Fruit fly (Drosophila melanogaster) whole organism, embryonic: Measurements from ENCODE around the gene CG17768.

Experiments
- ATbp ChIP-seq: fragments of 200-800 bp; sonication (Bioruptor generic); optimal IDR thresholded peaks from 2 replicates; lab custom pipeline; 2017; ENCODE audit warnings: missing biosample characterization, mild to moderate bottlenecking, missing genetic modification characterization, missing genetic modification reagents
- Bteb2 ChIP-seq: fragments of 200-800 bp; sonication (Bioruptor generic); optimal IDR thresholded peaks from 2 replicates; lab custom pipeline; 2016; ENCODE audit warnings: missing biosample characterization, missing genetic modification characterization
- CG10543 ChIP-seq: fragments of 200-800 bp; sonication (Bioruptor generic); optimal IDR thresholded peaks from 3 replicates; lab custom pipeline; 2017; ENCODE audit warnings: missing biosample characterization, mild to moderate bottlenecking, missing genetic modification characterization, moderate library complexity
- CG11456 ChIP-seq: fragments of 200-800 bp; sonication (Bioruptor generic); IDR thresholded peaks from 3 replicates; pipeline ENCODE4 v1.3.6; 2022; ENCODE audit warnings: missing biosample characterization, missing genetic modification characterization
- CG12299 ChIP-seq: fragments of 200-800 bp; sonication (Bioruptor generic); optimal IDR thresholded peaks from 2 replicates; lab custom pipeline; 2018; ENCODE audit warnings: missing biosample characterization, mild to moderate bottlenecking, missing genetic modification characterization
- CG1233 ChIP-seq: fragments of 200-800 bp; sonication (Bioruptor generic); optimal IDR thresholded peaks from 4 replicates; lab custom pipeline; 2018; ENCODE audit warnings: missing biosample characterization, mild to moderate bottlenecking, missing genetic modification characterization
- CG13624 ChIP-seq: fragments of 200-800 bp; sonication (Bioruptor generic); optimal IDR thresholded peaks from 2 replicates; lab custom pipeline; 2016; ENCODE audit warnings: missing biosample characterization, missing genetic modification characterization
- CG13894 ChIP-seq: fragments of 200-800 bp; sonication (Bioruptor generic); optimal IDR thresholded peaks from 3 replicates; lab custom pipeline; 2018; ENCODE audit warnings: missing biosample characterization, mild to moderate bottlenecking, missing genetic modification characterization, moderate library complexity
- CG14667 ChIP-seq: fragments of 200-800 bp; sonication (Bioruptor generic); IDR thresholded peaks from 2 replicates; pipeline ENCODE4 v1.3.6; 2022; ENCODE audit warnings: missing biosample characterization, missing genetic modification characterization
- CG15073 ChIP-seq: fragments of 200-800 bp; sonication (Bioruptor generic); optimal IDR thresholded peaks from 2 replicates; lab custom pipeline; 2016; ENCODE audit warnings: missing biosample characterization, missing genetic modification characterization
- CG17385 ChIP-seq: fragments of 200-800 bp; sonication (Bioruptor generic); optimal IDR thresholded peaks from 3 replicates; lab custom pipeline; 2018; ENCODE audit warnings: missing biosample characterization, mild to moderate bottlenecking, missing genetic modification characterization
- CG18011 ChIP-seq: fragments of 200-800 bp; sonication (Bioruptor generic); optimal IDR thresholded peaks from 2 replicates; lab custom pipeline; 2017; ENCODE audit warnings: missing biosample characterization, missing genetic modification characterization, mild to moderate bottlenecking, moderate library complexity, missing genotype
- CG18262 ChIP-seq: fragments of 200-800 bp; optimal IDR thresholded peaks from 3 replicates; lab custom pipeline; 2019; ENCODE audit warnings: missing biosample characterization, mild to moderate bottlenecking, missing genetic modification characterization, moderate library complexity
- CG2875 ChIP-seq: fragments of 200-800 bp; sonication (Bioruptor generic); optimal IDR thresholded peaks from 2 replicates; lab custom pipeline; 2017; ENCODE audit warnings: missing biosample characterization, mild to moderate bottlenecking, missing genetic modification characterization, missing genetic modification reagents
- CG30403 ChIP-seq: fragments of 200-800 bp; sonication (Bioruptor generic); optimal IDR thresholded peaks from 3 replicates; lab custom pipeline; 2016; ENCODE audit warnings: missing biosample characterization, missing genetic modification characterization
- CG31365 ChIP-seq: fragments of 200-800 bp; sonication (Bioruptor generic); optimal IDR thresholded peaks from 2 replicates; lab custom pipeline; 2018; ENCODE audit warnings: missing biosample characterization, mild to moderate bottlenecking, missing genetic modification characterization
- CG33557 ChIP-seq: fragments of 200-800 bp; sonication (Bioruptor generic); optimal IDR thresholded peaks from 2 replicates; lab custom pipeline; 2019; ENCODE audit warnings: missing biosample characterization, mild to moderate bottlenecking, missing genetic modification characterization, moderate library complexity
- CG43689 ChIP-seq: fragments of 200-800 bp; sonication (Bioruptor generic); IDR thresholded peaks from 2 replicates; pipeline ENCODE4 v1.3.6; 2022; ENCODE audit warnings: missing biosample characterization, missing genetic modification characterization
- CG6654 ChIP-seq: fragments of 200-800 bp; sonication (Bioruptor generic); optimal IDR thresholded peaks from 2 replicates; lab custom pipeline; 2017; ENCODE audit warnings: missing biosample characterization, mild to moderate bottlenecking, missing genetic modification characterization
- CG6683 ChIP-seq: fragments of 200-800 bp; sonication (Bioruptor generic); optimal IDR thresholded peaks from 2 replicates; lab custom pipeline; 2017; ENCODE audit warnings: missing biosample characterization, mild to moderate bottlenecking, missing genetic modification characterization, missing genetic modification reagents
- CG8290 ChIP-seq, 3 experiments: fragments of 200-800 bp; sonication (Bioruptor generic); optimal IDR thresholded peaks; 2 replicates each; lab custom pipeline; 2016 to 2019; ENCODE audit warnings: missing biosample characterization in 3 of 3, missing genetic modification characterization in 3 of 3, mild to moderate bottlenecking in 2 of 3, moderate library complexity in 1 of 3
- Chrac-16 ChIP-seq: fragments of 200-800 bp; sonication (Bioruptor generic); optimal IDR thresholded peaks from 3 replicates; lab custom pipeline; 2016; ENCODE audit warnings: missing biosample characterization, missing genetic modification characterization
- Dip3 ChIP-seq: fragments of 200-800 bp; sonication (Bioruptor generic); optimal IDR thresholded peaks from 3 replicates; lab custom pipeline; 2016; ENCODE audit warnings: missing biosample characterization, missing genetic modification characterization
- Eip74EF ChIP-seq, 2 experiments: fragments of 200-800 bp in 1 of 2; fragments of >200 bp in 1 of 2; sonication (Bioruptor generic) in 1 of 2; optimal IDR thresholded peaks; 2 replicates each; lab custom pipeline; 2017 to 2019; ENCODE audit warnings: missing biosample characterization in 2 of 2, missing genetic modification characterization in 2 of 2, mild to moderate bottlenecking in 1 of 2, moderate library complexity in 1 of 2
- Fer1 ChIP-seq: fragments of 200-800 bp; sonication (Bioruptor generic); optimal IDR thresholded peaks from 2 replicates; lab custom pipeline; 2017; ENCODE audit warnings: missing biosample characterization, mild to moderate bottlenecking, missing genetic modification characterization
- HHEX ChIP-seq: fragments of 200-800 bp; sonication (Bioruptor generic); optimal IDR thresholded peaks from 3 replicates; lab custom pipeline; 2017; ENCODE audit warnings: missing biosample characterization, mild to moderate bottlenecking, missing genetic modification characterization, missing genetic modification reagents
- Hsf ChIP-seq: fragments of 200-800 bp; sonication (Bioruptor generic); optimal IDR thresholded peaks from 3 replicates; lab custom pipeline; 2016; ENCODE audit warnings: missing biosample characterization, missing genetic modification characterization
- Max ChIP-seq: fragments of 200-800 bp; sonication (Bioruptor generic); optimal IDR thresholded peaks from 2 replicates; lab custom pipeline; 2016; ENCODE audit warnings: missing biosample characterization, mild to moderate bottlenecking, missing genetic modification characterization
- Oli ChIP-seq: fragments of 200-800 bp; sonication (Bioruptor generic); optimal IDR thresholded peaks from 2 replicates; lab custom pipeline; 2018; ENCODE audit warnings: missing biosample characterization, mild to moderate bottlenecking, missing genetic modification characterization, moderate library complexity
- Side ChIP-seq: fragments of 200-800 bp; sonication (Bioruptor generic); optimal IDR thresholded peaks from 2 replicates; lab custom pipeline; 2016; ENCODE audit warnings: missing biosample characterization, missing genetic modification characterization
- Sin3A ChIP-seq: fragments of >200 bp; optimal IDR thresholded peaks from 2 replicates; lab custom pipeline; 2018
- Stat92E ChIP-seq, 3 experiments: fragments of >200 bp in 2 of 3; fragments of 200-800 bp in 1 of 3; sonication (Bioruptor generic) in 1 of 3; optimal IDR thresholded peaks; 2 replicates each; lab custom pipeline; 2017 to 2019; ENCODE audit warnings: missing biosample characterization in 3 of 3, missing genetic modification characterization in 3 of 3, mild to moderate bottlenecking in 1 of 3, moderate library complexity in 1 of 3
- Xbp1 ChIP-seq: fragments of 200-800 bp; sonication (Bioruptor generic); optimal IDR thresholded peaks from 3 replicates; lab custom pipeline; 2016; ENCODE audit warnings: missing biosample characterization, mild to moderate bottlenecking, missing genetic modification characterization
- ab ChIP-seq: fragments of 200-800 bp; sonication (Bioruptor generic); optimal IDR thresholded peaks from 2 replicates; lab custom pipeline; 2016; ENCODE audit warnings: missing biosample characterization, missing genetic modification characterization
- abd-A ChIP-seq: fragments of 200-800 bp; sonication (Bioruptor generic); optimal IDR thresholded peaks from 3 replicates; lab custom pipeline; 2019; ENCODE audit warnings: missing biosample characterization, mild to moderate bottlenecking, missing genetic modification characterization, moderate library complexity
- chn ChIP-seq: fragments of 200-800 bp; sonication (Bioruptor generic); optimal IDR thresholded peaks from 2 replicates; lab custom pipeline; 2016; ENCODE audit warnings: missing biosample characterization, missing genetic modification characterization
- ci ChIP-seq: fragments of 200-800 bp; sonication (Bioruptor generic); IDR thresholded peaks from 3 replicates; pipeline ENCODE4 v1.3.6; 2022; ENCODE audit warnings: missing biosample characterization, missing genetic modification characterization
- ftz-f1 ChIP-seq: fragments of 200-800 bp; sonication (Bioruptor generic); optimal IDR thresholded peaks from 2 replicates; lab custom pipeline; 2016; ENCODE audit warnings: missing biosample characterization, missing genetic modification characterization
- inv ChIP-seq: fragments of 200-800 bp; sonication (Bioruptor generic); IDR thresholded peaks from 2 replicates; pipeline ENCODE4 v1.3.6; 2022; ENCODE audit warnings: missing biosample characterization, missing genetic modification characterization; ENCODE audit not compliant: partially characterized antibody
- kah ChIP-seq: fragments of 200-800 bp; sonication (Bioruptor generic); optimal IDR thresholded peaks from 2 replicates; lab custom pipeline; 2018; ENCODE audit warnings: missing biosample characterization, mild to moderate bottlenecking, missing genetic modification characterization
- lbe ChIP-seq: fragments of 200-800 bp; sonication (Bioruptor generic); optimal IDR thresholded peaks from 2 replicates; lab custom pipeline; 2016; ENCODE audit warnings: missing biosample characterization, mild to moderate bottlenecking, missing genetic modification characterization
- mam ChIP-seq: fragments of 200-800 bp; sonication (Bioruptor generic); optimal IDR thresholded peaks from 3 replicates; lab custom pipeline; 2016; ENCODE audit warnings: missing biosample characterization, missing genetic modification characterization
- nmo ChIP-seq: fragments of 200-800 bp; sonication (Bioruptor generic); optimal IDR thresholded peaks from 2 replicates; lab custom pipeline; 2018; ENCODE audit warnings: missing biosample characterization, mild to moderate bottlenecking, missing genetic modification characterization, moderate library complexity
- pan ChIP-seq, 4 experiments: fragments of >200 bp in 3 of 4; fragments of 200-800 bp in 1 of 4; sonication (Bioruptor generic) in 1 of 4; optimal IDR thresholded peaks in 3 of 4; IDR thresholded peaks in 1 of 4; 2 replicates each; pipeline versions ENCODE4 v1.3.6 to Lab custom; 2017 to 2022; ENCODE audit warnings: missing biosample characterization in 2 of 4, missing genetic modification characterization in 2 of 4, mixed read lengths in 1 of 4
- peb ChIP-seq: fragments of 200-800 bp; sonication (Bioruptor generic); IDR thresholded peaks from 2 replicates; pipeline ENCODE4 v1.3.6; 2022; ENCODE audit warnings: missing biosample characterization, missing genetic modification characterization
- rib ChIP-seq: fragments of 200-800 bp; sonication (Bioruptor generic); IDR thresholded peaks from 2 replicates; pipeline ENCODE4 v1.3.6; 2022; ENCODE audit warnings: missing biosample characterization, missing genetic modification characterization
- slou ChIP-seq: fragments of 200-800 bp; sonication (Bioruptor generic); optimal IDR thresholded peaks from 3 replicates; lab custom pipeline; 2016; ENCODE audit warnings: missing biosample characterization, missing genetic modification characterization
- unpg ChIP-seq: fragments of 200-800 bp; sonication (Bioruptor generic); optimal IDR thresholded peaks from 3 replicates; lab custom pipeline; 2018; ENCODE audit warnings: missing biosample characterization, mild to moderate bottlenecking, missing genetic modification characterization, moderate library complexity

Gene CG17768

DNA sequence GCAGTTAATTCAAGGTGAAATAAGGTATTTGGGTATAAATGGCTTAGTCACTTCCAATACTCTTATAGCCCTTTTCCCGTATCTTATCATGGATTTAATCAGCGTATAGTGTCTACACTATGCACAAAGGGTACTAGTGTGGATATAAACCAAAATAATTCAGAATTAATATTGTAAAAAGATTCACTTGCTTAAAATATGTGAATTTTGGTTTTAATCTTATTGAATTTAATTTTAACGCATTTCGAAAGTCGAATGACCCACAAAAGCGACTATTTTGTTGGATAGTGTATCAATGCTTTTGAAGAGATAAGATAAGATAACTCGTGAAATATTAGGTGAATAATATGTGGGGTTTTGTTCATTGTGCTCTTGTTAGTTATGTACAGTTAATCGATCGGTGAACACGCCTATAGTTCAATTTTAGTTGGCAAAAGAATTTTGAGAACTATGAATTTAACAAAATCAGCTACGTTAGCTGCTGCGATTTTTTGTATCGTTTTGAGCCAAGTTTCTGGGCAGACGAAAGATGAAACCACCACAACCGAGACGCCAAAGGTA lies 23.0 kb downstream of the CG17768 start, which contains the start of gene CG5096 (continued):
- TF ChIP-seq CG18011 (GFP tag; lab: Kevin White, UChicago) (peak; percentile 57), CG17385 (GFP tag; lab: Kevin White, UChicago) (peak; percentile 89), Sin3A (lab: Kevin White, UChicago) (no peak), slou (GFP tag; lab: Kevin White, UChicago) (peak; percentile 10), CG33557 (GFP tag; lab: Kevin White, UChicago) (no peak), CG11456 (GFP tag; lab: Robert Waterston, UW) (peak; percentile 87), lbe (GFP tag; lab: Kevin White, UChicago) (peak; percentile 62), CG31365 (peak; percentile 71), HHEX (peak; percentile 90), kah (GFP tag; lab: Kevin White, UChicago) (peak; percentile 67), CG12299 (tag; lab: Kevin White, UChicago) (peak; percentile 90), CG13624 (GFP tag; lab: Kevin White, UChicago) (peak; percentile 79), ftz-f1 (GFP tag; lab: Kevin White, UChicago) (peak; percentile 29), CG43689 (GFP tag; lab: Robert Waterston, UW) (no peak), unpg (GFP tag; lab: Kevin White, UChicago) (peak; percentile 92), ci (GFP tag; lab: Robert Waterston, UW) (peak; percentile 94), CG6683 (GFP tag; lab: Kevin White, UChicago) (peak; percentile 82), ATbp (GFP tag; lab: Kevin White, UChicago) (peak; percentile 82), nmo (GFP tag; lab: Kevin White, UChicago) (peak; percentile 88), Hsf (peak; percentile 79), Max (GFP tag; lab: Kevin White, UChicago) (peak; percentile 70), CG14667 (no peak; the same call in 1 of the 2 replicates), abd-A (tag; lab: Kevin White, UChicago) (no peak), CG18262 (tag; lab: Kevin White, UChicago) (peak; percentile 87), Eip74EF (GFP tag; optimal IDR thresholded peaks at IDR 0.05; lab: Kevin White, UChicago) (peak in 1 of 2 experiments; percentile 87), Dip3 (peak; percentile 87), CG6654 (GFP tag; lab: Kevin White, UChicago) (peak; percentile 64), CG10543 (GFP tag; lab: Kevin White, UChicago) (peak; percentile 49), ab (no peak), rib (GFP tag; lab: Robert Waterston, UW) (peak; percentile 86), peb (peak; percentile 42; the same call in 1 of the 2 replicates), inv (GFP tag; lab: Robert Waterston, UW) (no peak), pan (optimal IDR thresholded peaks at IDR 0.05; lab: Kevin White, UChicago) (no peak), pan (GFP tag; optimal IDR thresholded peaks at IDR 0.05 in 1 of 2, IDR thresholded peaks at IDR 0.05 in 1 of 2) (peak in 1 of 2 experiments; percentile 91), Stat92E (GFP tag; optimal IDR thresholded peaks at IDR 0.05; lab: Kevin White, UChicago) (no peak), Side (GFP tag; lab: Kevin White, UChicago) (peak; percentile 83), CG30403 (GFP tag; lab: Kevin White, UChicago) (peak; percentile 85), CG15073 (GFP tag; lab: Kevin White, UChicago) (peak; percentile 16), Oli (tag; lab: Kevin White, UChicago) (peak; percentile 86), CG8290 (GFP tag; optimal IDR thresholded peaks at IDR 0.05; lab: Kevin White, UChicago) (no peak), CG8290 (tag; optimal IDR thresholded peaks at IDR 0.05; lab: Kevin White, UChicago) (peak in 1 of 2 experiments; percentile 92), Fer1 (GFP tag; lab: Kevin White, UChicago) (peak; percentile 95), Xbp1 (GFP tag; lab: Kevin White, UChicago) (peak; percentile 78), CG1233 (peak; percentile 84), chn (GFP tag; lab: Kevin White, UChicago) (peak; percentile 55), CG2875 (GFP tag; lab: Kevin White, UChicago) (peak; percentile 59), Bteb2 (GFP tag; lab: Kevin White, UChicago) (peak; percentile 80), Chrac-16 (peak; percentile 58), mam (GFP tag; lab: Kevin White, UChicago) (peak; percentile 86), CG13894 (peak; percentile 96)
